Fruit fly (Drosophila melanogaster) whole organism, embryonic: ENCODE results near the gene wda.

Experiments
- Aef1 ChIP-seq: fragments of 200-800 bp; sonication (Bioruptor generic); IDR thresholded peaks from 3 replicates; pipeline ENCODE4 v1.3.6; 2022; ENCODE audit warnings: missing biosample characterization, missing genetic modification characterization
- CG1024 ChIP-seq: fragments of 200-800 bp; sonication (Bioruptor generic); IDR thresholded peaks from 2 replicates; pipeline ENCODE4 v1.3.6; 2022; ENCODE audit warnings: missing biosample characterization, missing genetic modification characterization
- CG10321 ChIP-seq: fragments of 200-800 bp; sonication (Bioruptor generic); IDR thresholded peaks from 2 replicates; pipeline ENCODE4 v1.3.6; 2022; ENCODE audit warnings: missing biosample characterization, missing genetic modification characterization
- CG12299 ChIP-seq: fragments of 200-800 bp; sonication (Bioruptor generic); optimal IDR thresholded peaks from 2 replicates; lab custom pipeline; 2018; ENCODE audit warnings: missing biosample characterization, mild to moderate bottlenecking, missing genetic modification characterization
- CG12659 ChIP-seq: fragments of 200-800 bp; sonication (Bioruptor generic); optimal IDR thresholded peaks from 3 replicates; lab custom pipeline; 2017; ENCODE audit warnings: mild to moderate bottlenecking, missing biosample characterization, missing genetic modification reagents, missing genetic modification characterization
- CG13894 ChIP-seq: fragments of 200-800 bp; sonication (Bioruptor generic); optimal IDR thresholded peaks from 3 replicates; lab custom pipeline; 2018; ENCODE audit warnings: missing biosample characterization, mild to moderate bottlenecking, missing genetic modification characterization, moderate library complexity
- CG17568 ChIP-seq: fragments of 200-800 bp; sonication (Bioruptor generic); optimal IDR thresholded peaks from 2 replicates; lab custom pipeline; 2018; ENCODE audit warnings: missing biosample characterization, mild to moderate bottlenecking, missing genetic modification characterization, moderate library complexity
- CG1832 ChIP-seq: fragments of 200-800 bp; sonication (Bioruptor generic); optimal IDR thresholded peaks from 2 replicates; lab custom pipeline; 2017; ENCODE audit warnings: missing biosample characterization, mild to moderate bottlenecking, missing genetic modification characterization, inconsistent platforms
- CG2129 ChIP-seq: fragments of 200-800 bp; sonication (Bioruptor generic); IDR thresholded peaks from 2 replicates; pipeline ENCODE4 v1.3.6; 2022; ENCODE audit warnings: missing biosample characterization, missing genetic modification characterization; ENCODE audit not compliant: partially characterized antibody
- CG2199 ChIP-seq: fragments of 200-800 bp; sonication (Bioruptor generic); IDR thresholded peaks from 3 replicates; pipeline ENCODE4 v1.3.6; 2022; ENCODE audit warnings: missing biosample characterization, missing genetic modification characterization
- CG31224 ChIP-seq: fragments of 200-800 bp; sonication (Bioruptor generic); IDR thresholded peaks from 2 replicates; pipeline ENCODE4 v1.3.6; 2022; ENCODE audit warnings: missing biosample characterization, missing genetic modification characterization
- CG34422 ChIP-seq: fragments of 200-800 bp; sonication (Bioruptor generic); IDR thresholded peaks from 3 replicates; pipeline ENCODE4 v1.3.6; 2022; ENCODE audit warnings: missing biosample characterization, missing genetic modification characterization
- CG8765 ChIP-seq: fragments of 200-800 bp; sonication (Bioruptor generic); IDR thresholded peaks from 2 replicates; pipeline ENCODE4 v1.3.6; 2022; ENCODE audit warnings: missing biosample characterization, missing genetic modification characterization
- D ChIP-seq, 2 experiments: fragments of 200-800 bp in 1 of 2; fragments of >200 bp in 1 of 2; sonication (Bioruptor generic) in 1 of 2; optimal IDR thresholded peaks; 2 replicates in 1 of 2; 3 replicates in 1 of 2; lab custom pipeline; 2017; ENCODE audit warnings: mild to moderate bottlenecking in 1 of 2, missing biosample characterization in 1 of 2, missing genetic modification characterization in 1 of 2, missing genetic modification reagents in 1 of 2
- Deaf1 ChIP-seq: fragments of 200-800 bp; optimal IDR thresholded peaks from 3 replicates; lab custom pipeline; 2019; ENCODE audit warnings: missing biosample characterization, mild to moderate bottlenecking, missing genetic modification characterization, moderate library complexity
- Dek ChIP-seq: fragments of 200-800 bp; sonication (Bioruptor generic); optimal IDR thresholded peaks from 3 replicates; lab custom pipeline; 2019; ENCODE audit warnings: missing biosample characterization, mild to moderate bottlenecking, missing genetic modification characterization, moderate library complexity
- Elba2 ChIP-seq: fragments of 200-800 bp; sonication (Bioruptor generic); optimal IDR thresholded peaks from 3 replicates; lab custom pipeline; 2016; ENCODE audit warnings: missing biosample characterization, missing genetic modification characterization
- Ets65A ChIP-seq: fragments of 200-800 bp; sonication (Bioruptor generic); peaks from one replicate; lab custom pipeline; 2016; ENCODE audit warnings: missing biosample characterization, missing genetic modification characterization
- Ets97D ChIP-seq: fragments of 200-800 bp; sonication (Bioruptor generic); optimal IDR thresholded peaks from 3 replicates; lab custom pipeline; 2016; ENCODE audit warnings: missing biosample characterization, missing genetic modification characterization
- Fer1 ChIP-seq: fragments of 200-800 bp; sonication (Bioruptor generic); optimal IDR thresholded peaks from 2 replicates; lab custom pipeline; 2017; ENCODE audit warnings: missing biosample characterization, mild to moderate bottlenecking, missing genetic modification characterization
- HLH4C ChIP-seq: fragments of 200-800 bp; sonication (Bioruptor generic); IDR thresholded peaks from 3 replicates; pipeline ENCODE4 v1.3.6; 2022; ENCODE audit warnings: missing biosample characterization, missing genetic modification characterization; ENCODE audit not compliant: partially characterized antibody
- MESR4 ChIP-seq: fragments of 200-800 bp; sonication (Bioruptor generic); optimal IDR thresholded peaks from 2 replicates; lab custom pipeline; 2018; ENCODE audit warnings: missing biosample characterization, mild to moderate bottlenecking, missing genetic modification characterization, moderate library complexity
- Med ChIP-seq: fragments of 200-800 bp; sonication (Bioruptor generic); peaks from one replicate; lab custom pipeline; 2016; ENCODE audit warnings: missing biosample characterization, missing genetic modification characterization, mild to moderate bottlenecking, inconsistent platforms, moderate library complexity
- Tbp ChIP-seq: fragments of >200 bp; optimal IDR thresholded peaks from 2 replicates; lab custom pipeline; 2018; ENCODE audit warnings: missing biosample characterization, missing genetic modification characterization
- Trl ChIP-seq, 3 experiments: fragments of >200 bp in 2 of 3; fragments of 200-800 bp in 1 of 3; sonication (Bioruptor generic) in 1 of 3; optimal IDR thresholded peaks; 2 replicates in 1 of 3; 3 replicates in 2 of 3; lab custom pipeline; 2016 to 2017; ENCODE audit warnings: missing biosample characterization in 1 of 3, missing genetic modification characterization in 1 of 3
- Usf ChIP-seq: fragments of 200-800 bp; sonication (Bioruptor generic); optimal IDR thresholded peaks from 2 replicates; lab custom pipeline; 2017; ENCODE audit warnings: missing genotype, missing biosample characterization, missing genetic modification characterization
- cad ChIP-seq: fragments of >200 bp; optimal IDR thresholded peaks from 2 replicates; lab custom pipeline; 2017; ENCODE audit warnings: missing biosample characterization, missing genetic modification characterization
- ci ChIP-seq: fragments of 200-800 bp; sonication (Bioruptor generic); IDR thresholded peaks from 3 replicates; pipeline ENCODE4 v1.3.6; 2022; ENCODE audit warnings: missing biosample characterization, missing genetic modification characterization
- crol ChIP-seq: fragments of 200-800 bp; sonication (Bioruptor generic); IDR thresholded peaks from 2 replicates; pipeline ENCODE4 v1.3.6; 2022; ENCODE audit warnings: missing biosample characterization, missing genetic modification characterization
- crp ChIP-seq, 2 experiments: fragments of 200-800 bp; sonication (Bioruptor generic); optimal IDR thresholded peaks; 2 replicates in 1 of 2; 3 replicates in 1 of 2; lab custom pipeline; 2017; ENCODE audit warnings: missing biosample characterization in 2 of 2, missing genetic modification characterization in 2 of 2, mild to moderate bottlenecking in 1 of 2, moderate library complexity in 1 of 2
- ewg ChIP-seq: fragments of 200-800 bp; sonication (Bioruptor generic); optimal IDR thresholded peaks from 3 replicates; lab custom pipeline; 2017; ENCODE audit warnings: mild to moderate bottlenecking, missing biosample characterization, missing genetic modification reagents, missing genetic modification characterization
- exex ChIP-seq: fragments of 200-800 bp; sonication (Bioruptor generic); optimal IDR thresholded peaks from 4 replicates; lab custom pipeline; 2018; ENCODE audit warnings: missing biosample characterization, mild to moderate bottlenecking, missing genetic modification characterization, moderate library complexity
- fd102C ChIP-seq: fragments of 200-800 bp; sonication (Bioruptor generic); optimal IDR thresholded peaks from 2 replicates; lab custom pipeline; 2018; ENCODE audit warnings: missing biosample characterization, mild to moderate bottlenecking, missing genetic modification characterization, moderate library complexity
- grn ChIP-seq: fragments of 200-800 bp; sonication (Bioruptor generic); optimal IDR thresholded peaks from 3 replicates; lab custom pipeline; 2017; ENCODE audit warnings: missing biosample characterization, missing genetic modification characterization
- hbn ChIP-seq: fragments of 200-800 bp; sonication (Bioruptor generic); IDR thresholded peaks from 2 replicates; pipeline ENCODE4 v1.3.6; 2022; ENCODE audit warnings: missing biosample characterization, missing genetic modification characterization; ENCODE audit not compliant: partially characterized antibody
- lmd ChIP-seq: fragments of 200-800 bp; sonication (Bioruptor generic); IDR thresholded peaks from 2 replicates; pipeline ENCODE4 v1.3.6; 2022; ENCODE audit warnings: missing biosample characterization, missing genetic modification characterization
- nerfin-1 ChIP-seq: fragments of 200-800 bp; sonication (Bioruptor generic); optimal IDR thresholded peaks from 3 replicates; lab custom pipeline; 2019; ENCODE audit warnings: missing biosample characterization, mild to moderate bottlenecking, missing genetic modification characterization, moderate library complexity
- p53 ChIP-seq: fragments of 200-800 bp; sonication (Bioruptor generic); optimal IDR thresholded peaks from 2 replicates; lab custom pipeline; 2016; ENCODE audit warnings: missing biosample characterization, missing genetic modification characterization
- row ChIP-seq: fragments of 200-800 bp; sonication (Bioruptor generic); IDR thresholded peaks from 3 replicates; pipeline ENCODE4 v1.3.6; 2022; ENCODE audit warnings: missing biosample characterization, missing genetic modification characterization
- run ChIP-seq: fragments of 200-800 bp; sonication (Bioruptor generic); optimal IDR thresholded peaks from 3 replicates; lab custom pipeline; 2018; ENCODE audit warnings: missing biosample characterization, mild to moderate bottlenecking, missing genetic modification characterization
- scrt ChIP-seq: fragments of 200-800 bp; sonication (Bioruptor generic); optimal IDR thresholded peaks from 2 replicates; lab custom pipeline; 2018; ENCODE audit warnings: missing biosample characterization, mild to moderate bottlenecking, missing genetic modification characterization, moderate library complexity
- sens ChIP-seq: fragments of 200-800 bp; sonication (Bioruptor generic); peaks from one replicate; lab custom pipeline; 2016; ENCODE audit warnings: missing biosample characterization, missing genetic modification characterization
- shn ChIP-seq: fragments of 200-800 bp; sonication (Bioruptor generic); optimal IDR thresholded peaks from 3 replicates; lab custom pipeline; 2016; ENCODE audit warnings: missing biosample characterization, missing genetic modification characterization
- slou ChIP-seq: fragments of 200-800 bp; sonication (Bioruptor generic); optimal IDR thresholded peaks from 3 replicates; lab custom pipeline; 2016; ENCODE audit warnings: missing biosample characterization, missing genetic modification characterization
- so ChIP-seq: fragments of 200-800 bp; sonication (Bioruptor generic); IDR thresholded peaks from 3 replicates; pipeline ENCODE4 v1.3.6; 2022; ENCODE audit warnings: missing biosample characterization, missing genetic modification characterization
- toy ChIP-seq: fragments of 200-800 bp; sonication (Bioruptor generic); IDR thresholded peaks from 2 replicates; pipeline ENCODE4 v1.3.6; 2022; ENCODE audit warnings: missing biosample characterization, missing genetic modification characterization
- twi ChIP-seq: fragments of 200-800 bp; optimal IDR thresholded peaks from 2 replicates; lab custom pipeline; 2019; ENCODE audit warnings: missing biosample characterization, mild to moderate bottlenecking, missing genetic modification characterization, moderate library complexity
- yki ChIP-seq: fragments of >200 bp; optimal IDR thresholded peaks from 3 replicates; lab custom pipeline; 2018

wda gene

DNA sequence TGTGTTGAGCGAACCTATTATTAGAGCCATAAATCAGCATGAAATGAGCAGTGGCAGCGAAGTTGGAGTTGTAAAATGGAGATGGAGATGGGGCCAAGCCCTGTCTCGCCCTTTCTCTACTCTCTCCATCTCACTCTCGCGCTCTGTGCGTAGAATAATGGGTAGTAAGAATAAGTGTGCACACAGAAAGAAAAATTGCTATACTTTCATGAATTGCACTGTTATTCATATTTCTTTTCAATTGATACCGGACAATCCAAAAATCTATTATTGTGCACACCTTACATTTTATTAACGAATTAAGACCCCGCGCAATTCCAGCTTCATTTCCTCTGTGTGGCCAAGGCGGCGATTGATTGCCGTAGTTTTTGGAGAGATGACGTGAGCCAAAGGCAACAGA lies 21.9 kb upstream of the wda start (continued):
- TF ChIP-seq row (GFP tag; lab: Robert Waterston, UW): peak; percentile 34; the same call in 1 of the 3 replicates
- no peak for TF ChIP-seq run (tag; lab: Kevin White, UChicago)
- TF ChIP-seq CG2199: no peak
- TF ChIP-seq CG34422 (GFP tag; lab: Robert Waterston, UW): 0 out of 3 replicates have a peak, but pooled peaks have one; percentile 29
- peak; percentile 58 for TF ChIP-seq sens (GFP tag; lab: Kevin White, UChicago)
- no peak for TF ChIP-seq exex
- TF ChIP-seq Trl (optimal IDR thresholded peaks at IDR 0.05; lab: Kevin White, UChicago): peak in 1 of 2 experiments; percentile 11
- peak; percentile 11 for TF ChIP-seq Trl (GFP tag; optimal IDR thresholded peaks at IDR 0.05; lab: Kevin White, UChicago)
- no peak for TF ChIP-seq CG17568
- TF ChIP-seq Med: peak; percentile 45
- TF ChIP-seq lmd (GFP tag; lab: Robert Waterston, UW): peak; percentile 29; the same call in 1 of the 2 replicates
- no peak for TF ChIP-seq slou (GFP tag; lab: Kevin White, UChicago)
- TF ChIP-seq ewg (GFP tag; lab: Kevin White, UChicago): no peak
- TF ChIP-seq CG31224 (GFP tag; lab: Robert Waterston, UW): 0 out of 2 replicates have a peak, but pooled peaks have one; percentile 13
- no peak for TF ChIP-seq CG1024 (GFP tag; lab: Robert Waterston, UW)

DNA sequence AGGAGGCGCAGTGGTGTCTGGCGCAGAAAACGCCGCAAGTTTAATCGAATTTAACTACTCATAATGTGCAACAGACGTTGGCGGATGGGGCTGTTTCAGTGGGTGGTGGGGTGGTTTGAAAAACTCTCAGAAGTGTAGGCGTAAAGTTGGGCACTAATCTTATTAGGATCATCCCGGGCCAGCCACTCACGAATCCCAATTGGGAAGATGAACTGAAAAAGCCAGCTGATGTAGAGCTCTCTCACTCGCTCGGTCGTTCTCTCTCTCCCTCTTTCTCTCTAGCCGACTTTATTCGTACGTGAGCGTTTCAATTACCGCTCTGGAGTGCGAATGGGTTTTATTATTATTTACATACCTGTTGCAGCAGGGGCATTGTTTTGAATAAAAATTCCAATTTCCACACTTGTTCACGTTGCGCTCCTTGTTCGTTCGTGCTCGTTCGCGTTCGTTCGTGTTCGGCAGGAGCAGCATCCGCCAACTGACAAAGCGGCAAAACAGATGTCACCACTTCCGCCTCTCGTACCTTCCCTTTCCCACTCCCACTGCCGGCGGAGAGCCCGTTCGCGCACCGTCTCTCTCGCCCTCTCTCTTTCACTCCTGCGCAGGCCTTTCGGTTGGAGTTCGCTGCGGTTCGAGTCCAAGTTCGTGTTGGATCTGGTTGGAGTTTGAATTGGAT lies 21.0 kb upstream of the wda start:
- peak; percentile 93 for TF ChIP-seq Elba2 (GFP tag; lab: Kevin White, UChicago)
- no peak for TF ChIP-seq CG13894 (tag; lab: Kevin White, UChicago)
- no peak for TF ChIP-seq Aef1
- TF ChIP-seq yki (lab: Kevin White, UChicago): no peak
- peak; percentile 49 for TF ChIP-seq D (optimal IDR thresholded peaks at IDR 0.05; lab: Kevin White, UChicago)
- TF ChIP-seq D (GFP tag; optimal IDR thresholded peaks at IDR 0.05; lab: Kevin White, UChicago): no peak
- TF ChIP-seq Ets65A (GFP tag; lab: Kevin White, UChicago): peak; percentile 90
- no peak for TF ChIP-seq MESR4
- peak; percentile 31; the same call in 1 of the 2 replicates for TF ChIP-seq crol
- TF ChIP-seq Dek (tag; lab: Kevin White, UChicago): no peak
- no peak for TF ChIP-seq Usf (GFP tag; lab: Kevin White, UChicago)
- no peak for TF ChIP-seq CG2129 (GFP tag; lab: Robert Waterston, UW)
- TF ChIP-seq CG10321 (GFP tag; lab: Robert Waterston, UW): peak; percentile 58
- no peak for TF ChIP-seq shn (GFP tag; lab: Kevin White, UChicago)
- TF ChIP-seq twi: peak; percentile 67
- peak; percentile 36 for TF ChIP-seq cad (GFP tag; lab: Kevin White, UChicago)
- no peak for TF ChIP-seq CG12299 (tag; lab: Kevin White, UChicago)
- TF ChIP-seq scrt (GFP tag; lab: Kevin White, UChicago): peak; percentile 92
- peak; percentile 96 for TF ChIP-seq p53 (GFP tag; lab: Kevin White, UChicago)
- no peak for TF ChIP-seq grn (GFP tag; lab: Kevin White, UChicago)
- TF ChIP-seq ci: no peak
- peak; percentile 58 for TF ChIP-seq ewg (GFP tag; lab: Kevin White, UChicago)
- TF ChIP-seq nerfin-1: peak; percentile 40
- 0 out of 2 replicates have a peak, but pooled peaks have one; percentile 12 for TF ChIP-seq CG8765 (GFP tag; lab: Robert Waterston, UW)
- peak; percentile 90 for TF ChIP-seq CG1832
- TF ChIP-seq hbn (GFP tag; lab: Robert Waterston, UW): no peak
- no peak for TF ChIP-seq CG12659 (GFP tag; lab: Kevin White, UChicago)
- TF ChIP-seq HLH4C (GFP tag; lab: Robert Waterston, UW): 0 out of 3 replicates have a peak, but pooled peaks have one; percentile 20
- peak; percentile 93 for TF ChIP-seq Deaf1 (tag; lab: Kevin White, UChicago)
- TF ChIP-seq so: peak; percentile 29; the same call in 1 of the 3 replicates
- no peak for TF ChIP-seq Fer1 (GFP tag; lab: Kevin White, UChicago)
- TF ChIP-seq toy (GFP tag; lab: Robert Waterston, UW): no peak
- peak; percentile 29 for TF ChIP-seq Ets97D
- no peak for TF ChIP-seq fd102C
- peak in 1 of 2 experiments; percentile 37 for TF ChIP-seq crp (GFP tag; optimal IDR thresholded peaks at IDR 0.05; lab: Kevin White, UChicago)
- TF ChIP-seq CG34422 (GFP tag; lab: Robert Waterston, UW): no peak
- no peak for TF ChIP-seq Tbp (GFP tag; lab: Kevin White, UChicago)
